Fruit fly (Drosophila melanogaster) whole organism, wandering third instar larva: ENCODE data around the gene CG46448.

Experiments
- Abd-B ChIP-seq: fragments of >200 bp; optimal IDR thresholded peaks from 2 replicates; lab custom pipeline; 2017; ENCODE audit warnings: missing biosample characterization, missing genetic modification characterization
- CG32264 ChIP-seq: fragments of 200-800 bp; sonication (Bioruptor generic); optimal IDR thresholded peaks from 2 replicates; lab custom pipeline; 2016; ENCODE audit warnings: missing biosample characterization, missing genetic modification characterization
- CG9705 ChIP-seq: fragments of 200-800 bp; sonication (Bioruptor generic); optimal IDR thresholded peaks from 2 replicates; lab custom pipeline; 2018; ENCODE audit warnings: missing biosample characterization, mild to moderate bottlenecking, missing genetic modification characterization
- CrebA ChIP-seq: fragments of 200-800 bp; sonication (Bioruptor generic); optimal IDR thresholded peaks from 2 replicates; lab custom pipeline; 2016; ENCODE audit warnings: missing biosample characterization, mild to moderate bottlenecking, missing genetic modification characterization, borderline replicate concordance
- Dfd ChIP-seq: fragments of >200 bp; optimal IDR thresholded peaks from 2 replicates; lab custom pipeline; 2017; ENCODE audit warnings: missing biosample characterization, missing genetic modification characterization
- Dif ChIP-seq: fragments of 200-275, 200-300 bp; sonication (Bioruptor generic); optimal IDR thresholded peaks from 2 replicates; lab custom pipeline; 2018; ENCODE audit warnings: missing biosample characterization, missing genetic modification characterization; ENCODE audit not compliant: partially characterized antibody
- GATAd ChIP-seq: sonication (Bioruptor generic); optimal IDR thresholded peaks from 2 replicates; lab custom pipeline; 2016; ENCODE audit warnings: missing biosample characterization, missing genetic modification characterization
- HLH106 ChIP-seq: fragments of 200-800 bp; optimal IDR thresholded peaks from 3 replicates; lab custom pipeline; 2019; ENCODE audit warnings: missing biosample characterization, mild to moderate bottlenecking, missing genetic modification characterization, moderate library complexity
- Hnf4 ChIP-seq: fragments of 200-800 bp; sonication (Bioruptor generic); optimal IDR thresholded peaks from 2 replicates; lab custom pipeline; 2016; ENCODE audit warnings: missing biosample characterization, mild to moderate bottlenecking, missing genetic modification characterization
- Hr78 ChIP-seq: fragments of >200 bp; optimal IDR thresholded peaks from 2 replicates; lab custom pipeline; 2017; ENCODE audit warnings: missing biosample characterization, missing genetic modification characterization
- Hr83 ChIP-seq: fragments of 200-300 bp; sonication (Bioruptor generic); optimal IDR thresholded peaks from 2 replicates; lab custom pipeline; 2016; ENCODE audit warnings: missing biosample characterization, mild to moderate bottlenecking, missing genetic modification characterization, moderate library complexity; ENCODE audit not compliant: poor library complexity, severe bottlenecking
- Jra ChIP-seq: sonication (Bioruptor generic); optimal IDR thresholded peaks from 2 replicates; lab custom pipeline; 2016; ENCODE audit warnings: missing biosample characterization, missing genetic modification characterization
- Mio ChIP-seq: sonication (Bioruptor generic); optimal IDR thresholded peaks from 2 replicates; lab custom pipeline; 2016; ENCODE audit warnings: missing biosample characterization, missing genetic modification characterization
- Myc ChIP-seq: fragments of >200 bp; optimal IDR thresholded peaks from 2 replicates; lab custom pipeline; 2017
- N ChIP-seq: fragments of >200 bp; optimal IDR thresholded peaks from 2 replicates; lab custom pipeline; 2018; ENCODE audit warnings: missing biosample characterization, missing external identifiers, missing genetic modification characterization
- OdsH ChIP-seq: fragments of 200-800 bp; sonication (Bioruptor generic); optimal IDR thresholded peaks from 2 replicates; lab custom pipeline; 2016; ENCODE audit warnings: missing biosample characterization, mild to moderate bottlenecking, missing genetic modification characterization
- Rel ChIP-seq, 2 experiments: fragments of 200-800 bp; sonication (Bioruptor generic) in 1 of 2; optimal IDR thresholded peaks; 2 replicates in 1 of 2; 3 replicates in 1 of 2; lab custom pipeline; 2016 to 2019; ENCODE audit warnings: mild to moderate bottlenecking in 2 of 2, missing biosample characterization in 2 of 2, missing genetic modification characterization in 2 of 2, moderate library complexity in 1 of 2
- Sp1 ChIP-seq: fragments of 200-800 bp; sonication (Bioruptor generic); optimal IDR thresholded peaks from 3 replicates; lab custom pipeline; 2019; ENCODE audit warnings: missing biosample characterization, mild to moderate bottlenecking, missing genetic modification characterization, moderate library complexity
- Vsx2 ChIP-seq: fragments of 200-300, 225-300 bp; sonication (Bioruptor generic); optimal IDR thresholded peaks from 2 replicates; lab custom pipeline; 2018; ENCODE audit warnings: missing biosample characterization, missing genetic modification characterization; ENCODE audit not compliant: partially characterized antibody
- br ChIP-seq: fragments of 200-800 bp; sonication (Bioruptor generic); optimal IDR thresholded peaks from 2 replicates; lab custom pipeline; 2016; ENCODE audit warnings: missing biosample characterization, missing genetic modification characterization
- brk ChIP-seq: fragments of 200-800 bp; sonication (Bioruptor generic); optimal IDR thresholded peaks from 2 replicates; lab custom pipeline; 2016; ENCODE audit warnings: missing biosample characterization, mild to moderate bottlenecking, missing genetic modification characterization
- dl ChIP-seq, 2 experiments: fragments of 175-275, 200-275 bp in 1 of 2; fragments of 200-275 bp in 1 of 2; sonication (Bioruptor generic); optimal IDR thresholded peaks; lab custom pipeline; 2018; ENCODE audit warnings: mild to moderate bottlenecking in 2 of 2, missing biosample characterization in 2 of 2, missing genetic modification characterization in 2 of 2, moderate library complexity in 2 of 2; ENCODE audit not compliant: partially characterized antibody in 2 of 2, insufficient read depth in 1 of 2
- dmrt93B ChIP-seq: fragments of 200-800 bp; sonication (Bioruptor generic); optimal IDR thresholded peaks from 2 replicates; lab custom pipeline; 2018; ENCODE audit warnings: missing biosample characterization, mild to moderate bottlenecking, missing genetic modification characterization
- dsf ChIP-seq: sonication (Bioruptor generic); optimal IDR thresholded peaks from 2 replicates; lab custom pipeline; 2016; ENCODE audit warnings: missing biosample characterization, missing genetic modification characterization, borderline replicate concordance
- ey ChIP-seq: fragments of 200-800 bp; sonication (Bioruptor generic); optimal IDR thresholded peaks from 2 replicates; lab custom pipeline; 2016; ENCODE audit warnings: missing biosample characterization, missing genetic modification characterization
- foxo ChIP-seq, 2 experiments: fragments of 200-800 bp; sonication (Bioruptor generic); optimal IDR thresholded peaks; 2 replicates in 1 of 2; 3 replicates in 1 of 2; lab custom pipeline; 2016 to 2017; ENCODE audit warnings: missing biosample characterization in 2 of 2, missing genetic modification characterization in 2 of 2
- fru ChIP-seq: fragments of 200-800 bp; sonication (Bioruptor generic); optimal IDR thresholded peaks from 3 replicates; lab custom pipeline; 2016; ENCODE audit warnings: missing biosample characterization, mild to moderate bottlenecking, missing genetic modification characterization
- h ChIP-seq: fragments of 200-800 bp; sonication (Bioruptor generic); optimal IDR thresholded peaks from 3 replicates; lab custom pipeline; 2016; ENCODE audit warnings: missing biosample characterization, mild to moderate bottlenecking, missing genetic modification characterization
- jim ChIP-seq: fragments of 175-275, 200-325 bp; sonication (Bioruptor generic); optimal IDR thresholded peaks from 2 replicates; lab custom pipeline; 2016; ENCODE audit warnings: missing biosample characterization, mild to moderate bottlenecking, missing genetic modification characterization
- lola ChIP-seq: fragments of >200 bp; optimal IDR thresholded peaks from 2 replicates; lab custom pipeline; 2017; ENCODE audit warnings: missing biosample characterization, missing genetic modification characterization
- pan ChIP-seq: fragments of >200 bp; optimal IDR thresholded peaks from 2 replicates; lab custom pipeline; 2017
- psq ChIP-seq: fragments of 200-800 bp; sonication (Bioruptor generic); optimal IDR thresholded peaks from 3 replicates; lab custom pipeline; 2017; ENCODE audit warnings: missing biosample characterization, mild to moderate bottlenecking, missing genetic modification characterization, moderate library complexity
- rgr ChIP-seq: fragments of 200-800 bp; sonication (Bioruptor generic); optimal IDR thresholded peaks from 3 replicates; lab custom pipeline; 2016; ENCODE audit warnings: missing biosample characterization, mild to moderate bottlenecking, missing genetic modification characterization
- sage ChIP-seq: fragments of 200-800 bp; sonication (Bioruptor generic); optimal IDR thresholded peaks from 2 replicates; lab custom pipeline; 2016; ENCODE audit warnings: missing biosample characterization, mild to moderate bottlenecking, missing genetic modification characterization
- sv ChIP-seq: fragments of 200-800 bp; sonication (Bioruptor generic); optimal IDR thresholded peaks from 3 replicates; lab custom pipeline; 2016; ENCODE audit warnings: missing biosample characterization, missing genetic modification characterization
- tai ChIP-seq: sonication (Bioruptor generic); optimal IDR thresholded peaks from 2 replicates; lab custom pipeline; 2016; ENCODE audit warnings: missing biosample characterization, missing genetic modification characterization
- usp ChIP-seq: fragments of >200 bp; optimal IDR thresholded peaks from 2 replicates; lab custom pipeline; 2017; ENCODE audit warnings: missing biosample characterization, missing genetic modification characterization
- woc ChIP-seq: sonication (Bioruptor generic); optimal IDR thresholded peaks from 2 replicates; lab custom pipeline; 2016; ENCODE audit warnings: missing biosample characterization, mild to moderate bottlenecking, missing genetic modification characterization

Gene CG46448

DNA sequence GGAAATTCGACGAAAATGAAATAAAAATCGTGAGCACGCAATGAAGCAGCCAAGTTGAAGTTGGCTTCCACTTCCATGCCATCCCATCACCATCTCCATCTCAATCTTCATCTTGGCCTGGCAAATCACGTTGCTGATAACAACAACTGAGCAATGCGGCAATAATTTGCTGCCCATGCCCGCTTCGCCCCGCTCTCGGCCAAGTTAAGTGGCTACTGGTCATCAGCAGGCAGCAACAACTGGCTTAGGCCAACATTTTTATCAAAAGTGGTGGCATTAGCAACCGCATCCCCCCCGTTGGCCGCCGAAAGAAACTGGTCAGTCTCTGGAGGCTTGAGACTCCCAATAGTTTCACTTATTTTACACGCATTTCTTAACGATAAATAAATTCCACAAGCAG, 38.8 kb downstream of the CG46448 start:
- TF ChIP-seq jim (GFP tag; lab: Kevin White, UChicago) = no peak
- no peak for TF ChIP-seq Myc (lab: Kevin White, UChicago)
- no peak for TF ChIP-seq foxo (GFP tag; optimal IDR thresholded peaks at IDR 0.05; lab: Kevin White, UChicago)
- TF ChIP-seq dmrt93B = no peak
- TF ChIP-seq Hnf4 (GFP tag; lab: Kevin White, UChicago) = no peak
- TF ChIP-seq GATAd (GFP tag; lab: Kevin White, UChicago) = no peak
- TF ChIP-seq Abd-B = no peak
- no peak for TF ChIP-seq CrebA (GFP tag; lab: Kevin White, UChicago)
- no peak for TF ChIP-seq ey
- TF ChIP-seq sage = no peak
- no peak for TF ChIP-seq rgr (GFP tag; lab: Kevin White, UChicago)
- no peak for TF ChIP-seq woc

DNA sequence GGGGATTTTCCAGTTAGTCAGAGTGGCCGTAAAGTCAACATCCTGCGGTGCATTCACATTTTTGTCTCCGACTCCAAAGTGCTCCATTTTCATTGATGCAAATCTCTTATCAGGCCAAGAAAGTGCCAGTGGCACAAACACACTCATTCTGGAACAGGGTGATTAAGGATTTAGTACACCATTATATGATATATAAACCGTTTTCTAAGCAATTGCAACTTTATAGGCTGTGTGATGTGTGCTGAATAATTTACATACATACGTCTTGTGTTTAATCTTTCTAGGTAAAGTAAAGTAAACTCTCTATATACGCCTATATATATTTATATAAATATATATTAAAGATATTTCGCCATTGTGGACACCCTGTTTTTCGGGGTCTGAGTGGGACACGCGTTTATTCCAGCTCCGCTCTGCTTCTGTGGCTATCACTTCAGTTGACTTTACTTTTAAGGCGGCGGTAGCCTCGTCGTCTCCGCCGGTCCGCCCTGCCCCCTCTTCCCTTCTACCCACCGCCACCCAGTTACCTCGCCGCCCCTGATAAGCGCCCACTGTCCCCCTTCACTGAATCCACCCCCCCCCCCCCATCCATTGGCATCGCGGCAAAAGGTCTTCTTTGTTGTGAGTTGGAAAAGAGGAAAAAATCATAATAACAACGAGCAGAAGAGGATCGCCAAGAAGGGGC, 41.5 kb downstream of the CG46448 start:
- TF ChIP-seq Hnf4 (GFP tag; lab: Kevin White, UChicago) (no peak), Hr83 (GFP tag; lab: Kevin White, UChicago) (no peak), N (GFP tag; lab: Kevin White, UChicago) (no peak), sv (GFP tag; lab: Kevin White, UChicago) (no peak), foxo (GFP tag; optimal IDR thresholded peaks at IDR 0.05; lab: Kevin White, UChicago) (no peak), lola (GFP tag; lab: Kevin White, UChicago) (no peak), psq (no peak), Abd-B (no peak), OdsH (peak; percentile 17), Rel (GFP tag; optimal IDR thresholded peaks at IDR 0.05; lab: Kevin White, UChicago) (no peak), Rel (tag; optimal IDR thresholded peaks at IDR 0.05; lab: Kevin White, UChicago) (peak; percentile 22), dsf (GFP tag; lab: Kevin White, UChicago) (no peak), Dif (GFP tag; lab: Kevin White, UChicago) (no peak), Hr78 (GFP tag; lab: Kevin White, UChicago) (no peak), CG32264 (GFP tag; lab: Kevin White, UChicago) (no peak), fru (GFP tag; lab: Kevin White, UChicago) (no peak), Sp1 (GFP tag; lab: Kevin White, UChicago) (peak; percentile 52), jim (GFP tag; lab: Kevin White, UChicago) (no peak), dmrt93B (no peak), Myc (lab: Kevin White, UChicago) (no peak), CG9705 (GFP tag; lab: Kevin White, UChicago) (no peak), ey (no peak), HLH106 (tag; lab: Kevin White, UChicago) (peak; percentile 50), pan (lab: Kevin White, UChicago) (no peak), Mio (GFP tag; lab: Kevin White, UChicago) (no peak), dl (GFP tag; optimal IDR thresholded peaks at IDR 0.05; lab: Kevin White, UChicago; ENCODE audit: insufficient read depth in 1 of 2, partially characterized antibody in 2 of 2) (no peak), Dfd (GFP tag; lab: Kevin White, UChicago) (no peak), usp (GFP tag; lab: Kevin White, UChicago) (no peak), Vsx2 (GFP tag; lab: Kevin White, UChicago) (no peak), br (GFP tag; lab: Kevin White, UChicago) (peak; percentile 4), rgr (GFP tag; lab: Kevin White, UChicago) (no peak), GATAd (GFP tag; lab: Kevin White, UChicago) (no peak), Jra (GFP tag; lab: Kevin White, UChicago) (no peak)
- TF ChIP-seq, all 38 proteins: peak for 5

DNA sequence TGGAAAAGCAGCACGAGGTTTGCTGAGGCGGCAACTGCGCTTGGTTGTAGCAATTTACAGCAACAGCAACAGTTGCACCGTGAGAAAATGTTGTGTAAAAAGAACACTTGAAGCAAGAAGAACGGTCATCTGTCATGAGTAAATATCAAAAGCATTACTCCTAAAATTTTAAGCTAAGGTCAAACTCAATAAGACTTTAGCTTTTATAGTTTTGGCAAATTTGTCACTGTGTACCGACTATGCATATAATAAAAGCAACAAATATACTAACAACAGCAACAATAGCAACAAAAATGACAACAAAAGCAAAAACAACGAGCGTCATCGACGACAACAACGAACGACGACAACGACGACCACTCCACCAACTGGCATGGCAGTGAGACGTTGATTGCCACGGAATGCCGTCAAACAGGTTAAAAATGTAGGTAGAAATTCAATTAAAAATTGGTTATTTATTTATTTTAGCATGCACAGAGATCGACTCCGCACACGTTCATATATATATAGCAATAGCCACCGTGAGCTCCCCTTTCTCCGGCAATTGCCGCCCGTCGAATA, 42.1 kb downstream of the CG46448 start:
- TF ChIP-seq dmrt93B (peak; percentile 76), rgr (GFP tag; lab: Kevin White, UChicago) (peak; percentile 89), Rel (GFP tag; optimal IDR thresholded peaks at IDR 0.05; lab: Kevin White, UChicago) (no peak), Rel (tag; optimal IDR thresholded peaks at IDR 0.05; lab: Kevin White, UChicago) (peak; percentile 56), h (peak; percentile 91), Hr83 (GFP tag; lab: Kevin White, UChicago) (peak; percentile 36), ey (peak; percentile 89), Vsx2 (GFP tag; lab: Kevin White, UChicago) (peak; percentile 17), woc (peak; percentile 74), pan (lab: Kevin White, UChicago) (no peak), CrebA (GFP tag; lab: Kevin White, UChicago) (no peak), sage (peak; percentile 76), Hr78 (GFP tag; lab: Kevin White, UChicago) (no peak), br (GFP tag; lab: Kevin White, UChicago) (peak; percentile 89), dsf (GFP tag; lab: Kevin White, UChicago) (no peak), OdsH (peak; percentile 84), brk (peak; percentile 46), Dif (GFP tag; lab: Kevin White, UChicago) (peak; percentile 7), Dfd (GFP tag; lab: Kevin White, UChicago) (no peak), Abd-B (no peak), sv (GFP tag; lab: Kevin White, UChicago) (peak; percentile 63), Jra (GFP tag; lab: Kevin White, UChicago) (peak; percentile 63), fru (GFP tag; lab: Kevin White, UChicago) (peak; percentile 89), tai (peak; percentile 78), N (GFP tag; lab: Kevin White, UChicago) (no peak), CG9705 (GFP tag; lab: Kevin White, UChicago) (peak; percentile 79), Sp1 (GFP tag; lab: Kevin White, UChicago) (peak; percentile 86), usp (GFP tag; lab: Kevin White, UChicago) (no peak), Myc (lab: Kevin White, UChicago) (no peak), lola (GFP tag; lab: Kevin White, UChicago) (no peak), Mio (GFP tag; lab: Kevin White, UChicago) (peak; percentile 45)
